Fruit fly (Drosophila melanogaster) S2 (cell line): Measurements from ENCODE around the gene sra.

Experiments used
- CG8478 ChIP-seq: fragments of >200 bp; optimal IDR thresholded peaks from 2 replicates; lab custom pipeline; 2018
- CTCF ChIP-seq, 2 experiments: fragments of >200 bp; optimal IDR thresholded peaks; 2 replicates each; lab custom pipeline; 2018

DNA sequence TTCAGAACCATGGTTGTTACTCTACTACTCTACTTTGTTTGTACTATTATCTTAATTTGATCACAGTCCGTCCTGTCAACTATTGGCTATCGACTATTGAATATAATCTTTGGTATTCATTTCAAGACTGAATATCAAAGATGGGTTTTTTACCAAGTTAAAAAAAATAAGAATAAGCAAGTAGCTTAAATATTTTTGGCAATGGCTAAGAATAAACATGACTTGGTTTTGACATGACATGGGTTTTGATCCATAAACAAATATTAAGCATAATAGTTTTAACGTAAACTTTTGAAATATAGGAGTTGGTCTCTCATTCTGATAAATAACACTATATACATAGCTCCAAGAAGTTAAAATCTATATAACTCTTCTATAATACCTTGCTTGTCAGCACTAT lies 55.0 kb downstream of the sra start:
- no peak for TF ChIP-seq CG8478 (lab: Kevin White, UChicago)
- no peak for TF ChIP-seq CTCF (optimal IDR thresholded peaks at IDR 0.05; lab: Kevin White, UChicago)
